Worm (Caenorhabditis elegans) whole organism, L4 larva: ENCODE measurements around the gene F54C9.14.

Source experiments
- F10B5.3 ChIP-seq: sonication (generic microtip); optimal IDR thresholded peaks from 2 replicates; lab custom pipeline; 2016; ENCODE audit warnings: mild to moderate bottlenecking, missing genetic modification characterization, missing compliant biosample characterization
- F26F4.8 ChIP-seq: fragments of 200-800 bp; sonication (Bioruptor generic); conservative IDR thresholded peaks from 2 replicates; pipeline ENCODE4 v1.3.6; 2022; ENCODE audit warnings: missing genetic modification characterization, missing compliant biosample characterization
- F44E2.7 ChIP-seq: fragments of 200-800 bp; sonication (Bioruptor generic); IDR thresholded peaks from 2 replicates; pipeline ENCODE4 v2.1.2; 2022; ENCODE audit warnings: missing genetic modification characterization, missing compliant biosample characterization
- T20F7.1 ChIP-seq: fragments of 200-800 bp; sonication (Bioruptor generic); optimal IDR thresholded peaks from 2 replicates; lab custom pipeline; 2018; ENCODE audit warnings: mild to moderate bottlenecking, missing genetic modification characterization, missing compliant biosample characterization
- Y48G9A.11 ChIP-seq: fragments of 200-800 bp; sonication (Bioruptor generic); IDR thresholded peaks from 2 replicates; pipeline ENCODE4 v1.3.6; 2022; ENCODE audit warnings: missing genetic modification reagents, missing genetic modification characterization, missing compliant biosample characterization
- arid-1 ChIP-seq: fragments of 200-800 bp; sonication (Bioruptor generic); conservative IDR thresholded peaks from 2 replicates; pipeline ENCODE4 v1.3.6; 2022; ENCODE audit warnings: missing genetic modification reagents, missing genetic modification characterization, missing compliant biosample characterization
- ceh-20 ChIP-seq: fragments of 200-800 bp; sonication (Bioruptor generic); IDR thresholded peaks from 2 replicates; pipeline ENCODE4 v1.3.6; 2022; ENCODE audit warnings: missing genetic modification reagents, missing genetic modification characterization, missing compliant biosample characterization
- ceh-44 ChIP-seq: fragments of 200-800 bp; sonication (Bioruptor generic); IDR thresholded peaks from 2 replicates; pipeline ENCODE4 v1.3.6; 2022; ENCODE audit warnings: missing genetic modification reagents, missing genetic modification characterization, missing compliant biosample characterization
- daf-16 ChIP-seq, 3 experiments: sonication (generic microtip); optimal IDR thresholded peaks; 2 replicates each; lab custom pipeline; 2016 to 2017; ENCODE audit warnings: missing genetic modification characterization in 3 of 3, missing genetic modification reagents in 3 of 3, mild to moderate bottlenecking in 2 of 3, missing compliant biosample characterization in 2 of 3, missing biosample characterization in 1 of 3, moderate library complexity in 1 of 3
- daf-19 ChIP-seq: fragments of 200-800 bp; sonication (Bioruptor generic); conservative IDR thresholded peaks from 2 replicates; pipeline ENCODE4 v1.3.6; 2022; ENCODE audit warnings: missing genetic modification characterization, missing compliant biosample characterization
- dmd-6 ChIP-seq: fragments of 200-800 bp; sonication (Bioruptor generic); IDR thresholded peaks from 2 replicates; pipeline ENCODE4 v1.3.6; 2022; ENCODE audit warnings: missing genetic modification reagents, missing genetic modification characterization, missing compliant biosample characterization
- dmd-8 ChIP-seq: fragments of 200-800 bp; sonication (Bioruptor generic); IDR thresholded peaks from 2 replicates; pipeline ENCODE4 v1.3.6; 2022; ENCODE audit warnings: missing genetic modification characterization, missing compliant biosample characterization
- dpl-1 ChIP-seq: fragments of 150-350 bp; optimal IDR thresholded peaks from 2 replicates; lab custom pipeline; 2014; ENCODE audit warnings: missing biosample characterization, missing genetic modification reagents, missing genetic modification characterization
- dve-1 ChIP-seq: sonication (generic microtip); optimal IDR thresholded peaks from 2 replicates; lab custom pipeline; 2017; ENCODE audit warnings: antibody characterized with exemption, mild to moderate bottlenecking, missing genetic modification characterization, missing compliant biosample characterization; ENCODE audit not compliant: insufficient read depth
- hif-1 ChIP-seq, 2 experiments: sonication (generic microtip); optimal IDR thresholded peaks; 2 replicates each; lab custom pipeline; 2016 to 2017; ENCODE audit warnings: missing compliant biosample characterization in 2 of 2, missing genetic modification characterization in 2 of 2, missing genetic modification reagents in 2 of 2, missing genotype in 2 of 2, mild to moderate bottlenecking in 1 of 2
- hlh-11 ChIP-seq: fragments of 200-800 bp; sonication (Bioruptor generic); optimal IDR thresholded peaks from 2 replicates; lab custom pipeline; 2018; ENCODE audit warnings: mild to moderate bottlenecking, missing genetic modification characterization, missing compliant biosample characterization
- hmg-1.1 ChIP-seq: fragments of 200-800 bp; sonication (Bioruptor generic); IDR thresholded peaks from 2 replicates; pipeline ENCODE4 v1.3.6; 2022; ENCODE audit warnings: missing genetic modification reagents, missing genetic modification characterization, missing compliant biosample characterization
- jun-1 ChIP-seq: fragments of 150-350 bp; optimal IDR thresholded peaks from 2 replicates; lab custom pipeline; 2014; ENCODE audit warnings: missing biosample characterization, missing genetic modification reagents, missing genetic modification characterization
- lin-13 ChIP-seq: fragments of 150-350 bp; optimal IDR thresholded peaks from 2 replicates; lab custom pipeline; 2014; ENCODE audit warnings: missing biosample characterization, missing genetic modification reagents, missing genetic modification characterization
- lin-38 ChIP-seq: fragments of 200-800 bp; sonication (Bioruptor generic); IDR thresholded peaks from 2 replicates; pipeline ENCODE4 v1.3.6; 2022; ENCODE audit warnings: missing genetic modification reagents, missing genetic modification characterization, missing compliant biosample characterization
- lsy-2 ChIP-seq, 2 experiments: fragments of 150-350 bp in 1 of 2; sonication (generic microtip) in 1 of 2; optimal IDR thresholded peaks; 2 replicates each; lab custom pipeline; 2014 to 2017; ENCODE audit warnings: missing biosample characterization in 2 of 2, missing genetic modification characterization in 2 of 2
- madf-9 ChIP-seq: fragments of 200-800 bp; sonication (Bioruptor generic); conservative IDR thresholded peaks from 2 replicates; pipeline ENCODE4 v1.3.6; 2022; ENCODE audit warnings: missing genetic modification reagents, missing genetic modification characterization, missing compliant biosample characterization
- mdl-1 ChIP-seq, 2 experiments: fragments of 150-350 bp in 1 of 2; sonication (generic microtip) in 1 of 2; optimal IDR thresholded peaks; 2 replicates each; lab custom pipeline; 2014 to 2017; ENCODE audit warnings: missing biosample characterization in 2 of 2, missing genetic modification characterization in 2 of 2
- mep-1 ChIP-seq: fragments of 150-350 bp; sonication (generic microtip); optimal IDR thresholded peaks from 3 replicates; lab custom pipeline; 2014; ENCODE audit warnings: missing biosample characterization, missing genetic modification characterization
- mxl-2 ChIP-seq: fragments of 200-800 bp; sonication (Bioruptor generic); conservative IDR thresholded peaks from 2 replicates; pipeline ENCODE4 v1.3.6; 2022; ENCODE audit warnings: missing genetic modification reagents, missing genetic modification characterization, missing compliant biosample characterization
- nhr-111 ChIP-seq: fragments of 200-800 bp; sonication (Bioruptor generic); optimal IDR thresholded peaks from 2 replicates; lab custom pipeline; 2018; ENCODE audit warnings: mild to moderate bottlenecking, missing genetic modification characterization, missing compliant biosample characterization
- nhr-28 ChIP-seq: fragments of 150-350 bp; optimal IDR thresholded peaks from 2 replicates; lab custom pipeline; 2014; ENCODE audit warnings: missing biosample characterization, missing genetic modification characterization
- nhr-41 ChIP-seq: fragments of 200-800 bp; sonication (Bioruptor generic); IDR thresholded peaks from 2 replicates; pipeline ENCODE4 v1.3.6; 2022; ENCODE audit warnings: missing genetic modification reagents, missing genetic modification characterization, missing compliant biosample characterization
- nhr-6 ChIP-seq: fragments of 150-350 bp; optimal IDR thresholded peaks from 2 replicates; lab custom pipeline; 2014; ENCODE audit warnings: missing biosample characterization, missing genetic modification characterization
- nhr-77 ChIP-seq: fragments of 150-350 bp; optimal IDR thresholded peaks from 2 replicates; lab custom pipeline; 2014; ENCODE audit warnings: missing biosample characterization, missing genetic modification characterization
- pha-4 ChIP-seq, 2 experiments: fragments of 150-350 bp in 1 of 2; fragments of 200-800 bp in 1 of 2; sonication (Bioruptor generic) in 1 of 2; IDR thresholded peaks in 1 of 2; optimal IDR thresholded peaks in 1 of 2; 2 replicates each; pipeline versions ENCODE4 v1.3.6 to Lab custom; 2014 to 2022; ENCODE audit warnings: missing genetic modification characterization in 2 of 2, missing genetic modification reagents in 2 of 2, missing biosample characterization in 1 of 2, missing compliant biosample characterization in 1 of 2
- php-3 ChIP-seq: fragments of 200-800 bp; sonication (Bioruptor generic); IDR thresholded peaks from 2 replicates; pipeline ENCODE4 v1.3.6; 2022; ENCODE audit warnings: missing genetic modification reagents, missing genetic modification characterization, missing compliant biosample characterization
- pqm-1 ChIP-seq: sonication (generic microtip); optimal IDR thresholded peaks from 2 replicates; lab custom pipeline; 2017; ENCODE audit warnings: missing biosample characterization, missing genetic modification characterization
- rbr-2 ChIP-seq: sonication (generic microtip); optimal IDR thresholded peaks from 2 replicates; lab custom pipeline; 2016; ENCODE audit warnings: missing genotype, missing genetic modification characterization, missing compliant biosample characterization
- saeg-2 ChIP-seq: fragments of 200-800 bp; sonication (Bioruptor generic); IDR thresholded peaks from 2 replicates; pipeline ENCODE4 v1.3.6; 2022; ENCODE audit warnings: missing genetic modification reagents, missing genetic modification characterization, missing compliant biosample characterization
- snpc-1.2 ChIP-seq: fragments of 200-800 bp; sonication (Bioruptor generic); IDR thresholded peaks from 2 replicates; pipeline ENCODE4 v1.3.6; 2022; ENCODE audit warnings: missing genetic modification reagents, missing genetic modification characterization, missing compliant biosample characterization
- tra-1 ChIP-seq: fragments of 200-800 bp; sonication (Bioruptor generic); IDR thresholded peaks from 2 replicates; pipeline ENCODE4 v1.3.6; 2022; ENCODE audit warnings: missing genetic modification reagents, missing genetic modification characterization, missing compliant biosample characterization
- unc-62 ChIP-seq, 3 experiments: fragments of 150-350 bp in 1 of 3; sonication (generic microtip); optimal IDR thresholded peaks in 2 of 3; peaks in 1 of 3; 1 replicate in 1 of 3; 2 replicates in 2 of 3; lab custom pipeline; 2014 to 2017; ENCODE audit warnings: missing biosample characterization in 3 of 3, missing genetic modification characterization in 3 of 3, missing genetic modification reagents in 3 of 3, missing genotype in 1 of 3
- zag-1 ChIP-seq: fragments of 150-350 bp; optimal IDR thresholded peaks from 2 replicates; lab custom pipeline; 2014; ENCODE audit warnings: missing biosample characterization, missing genetic modification characterization
- zfp-3 ChIP-seq: fragments of 200-800 bp; sonication (Bioruptor generic); conservative IDR thresholded peaks from 2 replicates; pipeline ENCODE4 v1.3.6; 2022; ENCODE audit warnings: missing genetic modification reagents, missing genetic modification characterization, missing compliant biosample characterization
- zip-11 ChIP-seq: fragments of 200-800 bp; sonication (Bioruptor generic); IDR thresholded peaks from 2 replicates; pipeline ENCODE4 v1.3.6; 2022; ENCODE audit warnings: missing genetic modification characterization, missing compliant biosample characterization
- zip-2 ChIP-seq: fragments of 150-350 bp; optimal IDR thresholded peaks from 2 replicates; lab custom pipeline; 2014; ENCODE audit warnings: missing biosample characterization, missing genetic modification characterization
- ztf-7 ChIP-seq: fragments of 150-350 bp; optimal IDR thresholded peaks from 2 replicates; lab custom pipeline; 2014; ENCODE audit warnings: missing biosample characterization, missing genetic modification characterization

F54C9.14 gene

DNA sequence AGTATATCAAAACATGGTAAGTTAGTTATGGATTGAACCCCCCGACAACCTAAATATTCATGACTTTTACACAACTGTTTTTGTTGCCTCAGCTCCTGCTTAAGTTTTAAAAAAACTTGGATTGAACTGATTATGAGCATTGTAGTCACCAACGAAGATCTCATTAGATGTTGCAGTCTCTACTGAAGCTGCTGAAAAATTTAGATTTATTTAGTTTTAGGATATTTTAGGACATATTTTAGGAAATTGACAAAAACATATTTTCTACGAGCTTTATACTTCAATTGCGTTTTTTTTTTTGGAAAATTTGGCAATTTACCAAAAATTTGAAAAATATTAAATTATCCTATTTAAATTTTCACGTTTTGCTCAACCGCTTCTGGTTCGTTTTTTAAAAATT is at the start of gene F54C9.14:
F54C9.14 (plus strand) TSS at position 301 of the 400 bp plus-strand sequence.
- TF ChIP-seq nhr-111 (GFP tag; lab: Kevin White, UChicago) (no peak), lin-38 (GFP tag; lab: Robert Waterston, UW) (no peak), jun-1 (no peak), mdl-1 (tag; optimal IDR thresholded peaks at IDR 0.05; lab: Kevin White, UChicago) (no peak), snpc-1.2 (GFP tag; lab: Robert Waterston, UW) (no peak), dpl-1 (GFP tag; lab: Kevin White, UChicago) (no peak), dmd-8 (GFP tag; lab: Robert Waterston, UW) (no peak), dmd-6 (GFP tag; lab: Robert Waterston, UW) (no peak), madf-9 (GFP tag; lab: Robert Waterston, UW) (no peak), F26F4.8 (GFP tag; lab: Robert Waterston, UW) (no peak), F10B5.3 (no peak), hif-1 (tag; optimal IDR thresholded peaks at IDR 0.05; lab: Kevin White, UChicago) (no peak), ceh-44 (GFP tag; lab: Robert Waterston, UW) (no peak), zfp-3 (GFP tag; lab: Robert Waterston, UW) (no peak), nhr-6 (tag; lab: Kevin White, UChicago) (no peak), mxl-2 (no peak), saeg-2 (GFP tag; lab: Robert Waterston, UW) (no peak)

DNA sequence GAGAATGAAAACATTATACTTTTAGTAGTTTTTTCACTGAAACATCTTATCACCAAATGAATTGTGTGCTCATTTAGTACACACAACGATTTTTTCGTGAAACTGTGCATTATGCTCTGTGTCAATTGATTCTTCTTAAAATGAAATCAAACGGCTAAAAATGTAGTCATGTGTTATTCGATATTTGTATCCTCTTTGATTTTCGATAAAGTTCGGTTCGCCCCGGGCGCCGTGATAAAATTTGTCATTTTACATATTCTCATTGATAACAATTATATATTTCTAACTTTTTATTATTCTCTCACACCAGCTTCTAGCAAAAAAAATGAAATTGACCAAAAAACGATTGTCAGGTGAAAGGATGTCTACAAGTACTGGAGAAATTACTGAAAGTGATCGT is 47.4 kb upstream of the F54C9.14 start, which contains the start of gene ctg-2:
ctg-2 (plus strand) TSS at position 326 of the 400 bp plus-strand sequence.
- TF ChIP-seq pqm-1 (tag; lab: Kevin White, UChicago) = peak; percentile 75
- TF ChIP-seq rbr-2 = no peak
- TF ChIP-seq nhr-28 (tag; lab: Kevin White, UChicago) = peak; percentile 91
- no peak for TF ChIP-seq daf-19
- no peak for TF ChIP-seq tra-1 (GFP tag; lab: Robert Waterston, UW)
- TF ChIP-seq arid-1 = no peak
- TF ChIP-seq ztf-7 (tag; lab: Kevin White, UChicago) = no peak
- no peak for TF ChIP-seq Y48G9A.11
- no peak for TF ChIP-seq lsy-2 (tag; optimal IDR thresholded peaks at IDR 0.05; lab: Kevin White, UChicago)
- TF ChIP-seq dmd-6 (GFP tag; lab: Robert Waterston, UW) = peak; percentile 58
- TF ChIP-seq dve-1 (tag; lab: Kevin White, UChicago) = peak; percentile 57
- peak in 1 of 2 experiments; percentile 86 for TF ChIP-seq unc-62 (GFP tag; optimal IDR thresholded peaks at IDR 0.05 in 1 of 2; lab: Kevin White, UChicago)
- no peak for TF ChIP-seq unc-62 (tag; optimal IDR thresholded peaks at IDR 0.05; lab: Kevin White, UChicago)
- no peak for TF ChIP-seq zip-11 (GFP tag; lab: Robert Waterston, UW)
- TF ChIP-seq pha-4 (GFP tag; IDR thresholded peaks at IDR 0.05; lab: Robert Waterston, UW) = no peak
- no peak for TF ChIP-seq pha-4 (tag; optimal IDR thresholded peaks at IDR 0.05; lab: Kevin White, UChicago)
- TF ChIP-seq daf-16 (GFP tag; optimal IDR thresholded peaks at IDR 0.05; lab: Kevin White, UChicago) = no peak
- TF ChIP-seq daf-16 (tag; optimal IDR thresholded peaks at IDR 0.05; lab: Kevin White, UChicago) = peak; percentile 55
- peak; percentile 39; the same call in 1 of the 2 replicates for TF ChIP-seq php-3
- no peak for TF ChIP-seq nhr-41
- TF ChIP-seq T20F7.1 (GFP tag; lab: Kevin White, UChicago) = peak; percentile 7

- no peak for TF ChIP-seq mep-1
- TF ChIP-seq ceh-20 (GFP tag; lab: Robert Waterston, UW) = no peak
- no peak for TF ChIP-seq zip-2 (tag; lab: Kevin White, UChicago)
- TF ChIP-seq zip-11 (GFP tag; lab: Robert Waterston, UW) = no peak
- TF ChIP-seq tra-1 (GFP tag; lab: Robert Waterston, UW) = 0 out of 2 replicates have a peak, but pooled peaks have one; percentile 30
- no peak for TF ChIP-seq hif-1 (tag; optimal IDR thresholded peaks at IDR 0.05; lab: Kevin White, UChicago)
- peak; percentile 95 for TF ChIP-seq nhr-28 (tag; lab: Kevin White, UChicago)
- TF ChIP-seq F44E2.7 (GFP tag; lab: Robert Waterston, UW) = no peak
- peak; percentile 41 for TF ChIP-seq hlh-11 (tag; lab: Kevin White, UChicago)
- TF ChIP-seq nhr-111 (GFP tag; lab: Kevin White, UChicago) = no peak
- TF ChIP-seq dmd-6 (GFP tag; lab: Robert Waterston, UW) = peak; percentile 55; the same call in 1 of the 2 replicates
- peak; percentile 83 for TF ChIP-seq nhr-77
- peak; percentile 81 for TF ChIP-seq pqm-1 (tag; lab: Kevin White, UChicago)
- no peak for TF ChIP-seq zag-1 (tag; lab: Kevin White, UChicago)
- no peak for TF ChIP-seq lin-13
- no peak for TF ChIP-seq daf-16 (GFP tag; optimal IDR thresholded peaks at IDR 0.05; lab: Kevin White, UChicago)
- peak; percentile 78 for TF ChIP-seq daf-16 (tag; optimal IDR thresholded peaks at IDR 0.05; lab: Kevin White, UChicago)
- TF ChIP-seq hmg-1.1 (GFP tag; lab: Robert Waterston, UW) = no peak
- TF ChIP-seq nhr-41 = no peak
- TF ChIP-seq nhr-6 (tag; lab: Kevin White, UChicago) = no peak
- TF ChIP-seq, all 104 proteins: peak for 7
Measured at ce11 chrII:8515521-8515920, 46.6 kb upstream of the F54C9.14 start.
